Worm (Caenorhabditis elegans) whole organism, L3 larva: ENCODE results near the gene tyr-1.

Experiments
- R02D3.7 ChIP-seq: fragments of 150-350 bp; optimal IDR thresholded peaks from 2 replicates; lab custom pipeline; 2014; ENCODE audit warnings: missing biosample characterization, missing genetic modification characterization
- ZK546.5 ChIP-seq: sonication (generic microtip); optimal IDR thresholded peaks from 2 replicates; lab custom pipeline; 2017; ENCODE audit warnings: missing biosample characterization, missing genetic modification characterization
- ceh-28 ChIP-seq: fragments of 150-350 bp; optimal IDR thresholded peaks from 2 replicates; lab custom pipeline; 2014; ENCODE audit warnings: missing biosample characterization, missing genetic modification reagents, missing genetic modification characterization
- ceh-82 ChIP-seq: fragments of 150-350 bp; optimal IDR thresholded peaks from 2 replicates; lab custom pipeline; 2014; ENCODE audit warnings: missing biosample characterization, missing genetic modification characterization
- ceh-9 ChIP-seq: sonication (generic microtip); optimal IDR thresholded peaks from 2 replicates; lab custom pipeline; 2018; ENCODE audit warnings: missing biosample characterization, missing genetic modification characterization
- daf-12 ChIP-seq: fragments of 150-350 bp; optimal IDR thresholded peaks from 2 replicates; lab custom pipeline; 2014; ENCODE audit warnings: missing biosample characterization, missing genetic modification reagents, missing genetic modification characterization
- egl-5 ChIP-seq: fragments of 150-350 bp; optimal IDR thresholded peaks from 2 replicates; lab custom pipeline; 2017; ENCODE audit warnings: missing biosample characterization, missing genetic modification reagents, missing genetic modification characterization, inconsistent platforms
- elt-1 ChIP-seq: fragments of 150-350 bp; optimal IDR thresholded peaks from 2 replicates; lab custom pipeline; 2014; ENCODE audit warnings: missing biosample characterization, missing genetic modification characterization
- elt-2 ChIP-seq: sonication (generic microtip); optimal IDR thresholded peaks from 2 replicates; lab custom pipeline; 2016; ENCODE audit warnings: missing genetic modification reagents, mild to moderate bottlenecking, missing genetic modification characterization, missing compliant biosample characterization
- elt-3 ChIP-seq, 3 experiments: fragments of 150-350 bp in 1 of 3; sonication (generic microtip) in 2 of 3; optimal IDR thresholded peaks; 2 replicates in 2 of 3; 4 replicates in 1 of 3; lab custom pipeline; 2014 to 2017; ENCODE audit warnings: missing biosample characterization in 3 of 3, missing genetic modification characterization in 3 of 3
- eor-1 ChIP-seq, 2 experiments: fragments of 150-350 bp; optimal IDR thresholded peaks; 2 replicates each; lab custom pipeline; 2014 to 2018; ENCODE audit warnings: missing biosample characterization in 2 of 2, missing genetic modification characterization in 2 of 2
- fkh-2 ChIP-seq: fragments of 150-350 bp; optimal IDR thresholded peaks from 2 replicates; lab custom pipeline; 2014; ENCODE audit warnings: missing biosample characterization, missing genetic modification reagents, missing genetic modification characterization
- fos-1 ChIP-seq: fragments of 150-350 bp; optimal IDR thresholded peaks from 2 replicates; lab custom pipeline; 2014; ENCODE audit warnings: missing biosample characterization, missing genetic modification characterization
- jun-1 ChIP-seq: fragments of 150-350 bp; optimal IDR thresholded peaks from 2 replicates; lab custom pipeline; 2014; ENCODE audit warnings: missing biosample characterization, missing genetic modification reagents, missing genetic modification characterization
- lin-39 ChIP-seq: fragments of 150-350 bp; optimal IDR thresholded peaks from 2 replicates; lab custom pipeline; 2018; ENCODE audit warnings: missing biosample characterization, missing genetic modification reagents, missing genetic modification characterization
- mml-1 ChIP-seq: fragments of 150-350 bp; sonication (generic microtip); optimal IDR thresholded peaks from 3 replicates; lab custom pipeline; 2014; ENCODE audit warnings: missing biosample characterization, missing genetic modification characterization
- nfya-1 ChIP-seq: sonication (generic microtip); optimal IDR thresholded peaks from 2 replicates; lab custom pipeline; 2017; ENCODE audit warnings: missing genetic modification characterization, mild to moderate bottlenecking, missing compliant biosample characterization, antibody characterized with exemption, moderate library complexity; ENCODE audit not compliant: insufficient read depth
- nhr-11 ChIP-seq: fragments of 150-350 bp; optimal IDR thresholded peaks from 2 replicates; lab custom pipeline; 2014; ENCODE audit warnings: missing biosample characterization, missing genetic modification characterization
- nhr-12 ChIP-seq: fragments of 150-350 bp; optimal IDR thresholded peaks from 2 replicates; lab custom pipeline; 2014; ENCODE audit warnings: missing biosample characterization, missing genetic modification characterization
- nhr-23 ChIP-seq: fragments of 150-350 bp; optimal IDR thresholded peaks from 2 replicates; lab custom pipeline; 2014; ENCODE audit warnings: missing biosample characterization, missing genetic modification reagents, missing genetic modification characterization
- nhr-237 ChIP-seq: fragments of 150-350 bp; optimal IDR thresholded peaks from 2 replicates; lab custom pipeline; 2014; ENCODE audit warnings: missing biosample characterization, missing genetic modification characterization
- nhr-25 ChIP-seq: sonication (generic microtip); optimal IDR thresholded peaks from 2 replicates; lab custom pipeline; 2017; ENCODE audit warnings: missing biosample characterization, missing genetic modification characterization
- nhr-28 ChIP-seq: fragments of 150-350 bp; optimal IDR thresholded peaks from 2 replicates; lab custom pipeline; 2014; ENCODE audit warnings: missing biosample characterization, missing genetic modification characterization
- nhr-67 ChIP-seq: fragments of 150-350 bp; optimal IDR thresholded peaks from 2 replicates; lab custom pipeline; 2014; ENCODE audit warnings: missing biosample characterization, missing genetic modification characterization
- nhr-76 ChIP-seq: fragments of 150-350 bp; sonication (generic microtip); optimal IDR thresholded peaks from 5 replicates; lab custom pipeline; 2014; ENCODE audit warnings: missing biosample characterization, missing genetic modification characterization
- nhr-77 ChIP-seq: fragments of 150-350 bp; optimal IDR thresholded peaks from 2 replicates; lab custom pipeline; 2014; ENCODE audit warnings: missing biosample characterization, missing genetic modification characterization
- pha-4 ChIP-seq: fragments of 150-350 bp; optimal IDR thresholded peaks from 2 replicates; lab custom pipeline; 2014; ENCODE audit warnings: missing biosample characterization, missing genetic modification reagents, missing genetic modification characterization
- pqm-1 ChIP-seq: fragments of 150-350 bp; optimal IDR thresholded peaks from 2 replicates; lab custom pipeline; 2017; ENCODE audit warnings: missing biosample characterization, missing genetic modification characterization, inconsistent platforms
- skn-1 ChIP-seq: fragments of 150-350 bp; optimal IDR thresholded peaks from 2 replicates; lab custom pipeline; 2014; ENCODE audit warnings: missing biosample characterization, missing genetic modification characterization
- snpc-4 ChIP-seq: fragments of 150-350 bp; optimal IDR thresholded peaks from 2 replicates; lab custom pipeline; 2014; ENCODE audit warnings: missing biosample characterization, missing genetic modification characterization
- tbx-2 ChIP-seq: sonication (generic microtip); optimal IDR thresholded peaks from 2 replicates; lab custom pipeline; 2016; ENCODE audit warnings: mild to moderate bottlenecking, missing genetic modification characterization, missing compliant biosample characterization
- unc-39 ChIP-seq: sonication (generic microtip); optimal IDR thresholded peaks from 4 replicates; lab custom pipeline; 2017; ENCODE audit warnings: missing biosample characterization, missing genetic modification characterization
- unc-62 ChIP-seq: fragments of 150-350 bp; sonication (generic microtip); optimal IDR thresholded peaks from 4 replicates; lab custom pipeline; 2014; ENCODE audit warnings: missing biosample characterization, missing genetic modification reagents, missing genetic modification characterization
- ztf-11 ChIP-seq: fragments of 150-350 bp; optimal IDR thresholded peaks from 2 replicates; lab custom pipeline; 2014; ENCODE audit warnings: missing biosample characterization, missing genetic modification characterization
- ztf-4 ChIP-seq: fragments of 150-350 bp; optimal IDR thresholded peaks from 2 replicates; lab custom pipeline; 2014; ENCODE audit warnings: missing biosample characterization, missing genetic modification characterization

Gene tyr-1

ce11 chrIII:7835684-7836083 lies 37.9 kb upstream of the tyr-1 start:
- TF ChIP-seq egl-5 (tag; lab: Kevin White, UChicago) (no peak), lin-39 (tag; lab: Kevin White, UChicago) (no peak), jun-1 (tag; lab: Kevin White, UChicago) (no peak), elt-3 (tag; optimal IDR thresholded peaks at IDR 0.05; lab: Kevin White, UChicago) (no peak), unc-39 (no peak), tbx-2 (tag; lab: Kevin White, UChicago) (no peak), skn-1 (no peak), elt-1 (tag; lab: Kevin White, UChicago) (no peak), pha-4 (tag; lab: Kevin White, UChicago) (no peak), ztf-4 (no peak), nhr-25 (no peak), fkh-2 (tag; lab: Kevin White, UChicago) (no peak), mml-1 (no peak), ceh-28 (tag; lab: Kevin White, UChicago) (no peak), nhr-12 (tag; lab: Kevin White, UChicago) (no peak), eor-1 (tag; optimal IDR thresholded peaks at IDR 0.05; lab: Kevin White, UChicago) (no peak), unc-62 (no peak), R02D3.7 (tag; lab: Kevin White, UChicago) (no peak)

DNA sequence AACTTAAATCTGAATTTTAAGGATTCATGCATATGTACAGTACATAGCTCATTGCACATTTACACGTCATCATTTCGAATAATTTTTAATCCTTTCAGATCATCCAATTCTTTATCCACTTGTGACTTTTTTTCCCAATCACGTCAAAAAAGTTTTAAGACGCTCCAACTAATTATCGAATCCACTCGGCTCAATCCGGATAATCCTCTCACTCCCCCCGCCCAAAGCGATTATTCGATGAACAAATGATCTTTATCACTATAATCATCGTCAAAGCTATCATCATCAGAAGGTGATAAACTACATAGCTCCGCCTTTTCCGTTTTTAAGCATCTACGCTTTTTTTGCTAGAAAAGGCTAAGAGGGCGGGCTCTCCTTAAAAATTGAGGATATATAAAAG lies 36.0 kb upstream of the tyr-1 start:
- no peak for TF ChIP-seq elt-2 (tag; lab: Kevin White, UChicago)
- TF ChIP-seq pha-4 (tag; lab: Kevin White, UChicago): no peak
- TF ChIP-seq ZK546.5 (tag; lab: Kevin White, UChicago): no peak
- no peak for TF ChIP-seq ztf-11
- TF ChIP-seq nhr-77 (tag; lab: Kevin White, UChicago): no peak
- no peak for TF ChIP-seq nhr-76 (tag; lab: Kevin White, UChicago)
- TF ChIP-seq ceh-28 (tag; lab: Kevin White, UChicago): no peak
- no peak for TF ChIP-seq nhr-25
- TF ChIP-seq pqm-1: no peak
- TF ChIP-seq elt-3 (tag; optimal IDR thresholded peaks at IDR 0.05; lab: Kevin White, UChicago): no peak
- TF ChIP-seq tbx-2 (tag; lab: Kevin White, UChicago): no peak
- TF ChIP-seq mml-1: no peak
- TF ChIP-seq R02D3.7 (tag; lab: Kevin White, UChicago): no peak
- no peak for TF ChIP-seq ceh-9 (tag; lab: Kevin White, UChicago)
- no peak for TF ChIP-seq egl-5 (tag; lab: Kevin White, UChicago)
- TF ChIP-seq nhr-237: no peak
- TF ChIP-seq unc-62: no peak
- TF ChIP-seq ceh-82 (tag; lab: Kevin White, UChicago): no peak

DNA sequence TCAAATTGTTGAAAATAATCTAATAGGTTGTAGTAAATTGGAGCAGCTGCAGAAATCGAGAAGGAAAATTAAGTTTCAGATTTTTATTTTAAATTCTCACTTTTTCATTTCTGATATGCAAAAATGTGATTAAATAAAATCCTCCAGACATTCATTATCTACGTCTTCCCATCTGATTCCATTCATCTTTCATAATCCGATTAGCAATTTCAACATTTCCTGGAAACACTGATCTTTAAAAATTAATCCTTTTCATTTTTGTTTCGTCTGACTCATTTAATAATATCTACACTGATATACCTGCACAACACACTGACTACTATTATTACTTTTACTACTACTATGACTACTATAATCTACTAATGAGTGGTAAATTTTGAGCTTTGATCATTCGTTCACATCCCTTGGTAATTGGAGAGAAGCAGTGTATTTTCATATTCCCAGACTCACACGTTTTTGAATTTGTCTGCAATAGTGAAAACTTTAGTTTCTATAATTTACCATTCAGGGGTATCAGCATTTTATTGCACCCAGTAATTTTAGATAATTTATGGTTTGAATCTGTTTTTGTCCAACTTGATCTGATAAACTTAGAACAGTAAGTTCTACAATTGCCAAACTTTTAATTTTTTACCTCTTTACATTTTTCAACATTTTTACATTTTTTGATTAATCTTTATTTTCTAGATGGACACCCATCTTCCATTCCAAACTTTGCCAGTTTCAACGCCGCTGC lies 34.5 kb upstream of the tyr-1 start, which contains the start of gene ceh-23:
Gene ceh-23, plus strand, starts transcription at position 686 of the 736 bp plus-strand sequence.
- TF ChIP-seq egl-5 (tag; lab: Kevin White, UChicago): no peak
- TF ChIP-seq nhr-28 (tag; lab: Kevin White, UChicago): no peak
- TF ChIP-seq fos-1: no peak
- no peak for TF ChIP-seq nhr-76 (tag; lab: Kevin White, UChicago)
- no peak for TF ChIP-seq tbx-2 (tag; lab: Kevin White, UChicago)
- no peak for TF ChIP-seq jun-1 (tag; lab: Kevin White, UChicago)
- no peak for TF ChIP-seq nfya-1 (tag; lab: Kevin White, UChicago)
- no peak for TF ChIP-seq nhr-23 (tag; lab: Kevin White, UChicago)
- no peak for TF ChIP-seq snpc-4
- TF ChIP-seq nhr-77 (tag; lab: Kevin White, UChicago): no peak
- no peak for TF ChIP-seq nhr-67 (tag; lab: Kevin White, UChicago)
- TF ChIP-seq unc-62: no peak
- TF ChIP-seq nhr-25: no peak
- TF ChIP-seq elt-2 (tag; lab: Kevin White, UChicago): no peak
- TF ChIP-seq elt-3 (tag; optimal IDR thresholded peaks at IDR 0.05; lab: Kevin White, UChicago): no peak
- no peak for TF ChIP-seq fkh-2 (tag; lab: Kevin White, UChicago)
- no peak for TF ChIP-seq nhr-11 (tag; lab: Kevin White, UChicago)
- no peak for TF ChIP-seq R02D3.7 (tag; lab: Kevin White, UChicago)
- TF ChIP-seq lin-39 (tag; lab: Kevin White, UChicago): no peak

DNA sequence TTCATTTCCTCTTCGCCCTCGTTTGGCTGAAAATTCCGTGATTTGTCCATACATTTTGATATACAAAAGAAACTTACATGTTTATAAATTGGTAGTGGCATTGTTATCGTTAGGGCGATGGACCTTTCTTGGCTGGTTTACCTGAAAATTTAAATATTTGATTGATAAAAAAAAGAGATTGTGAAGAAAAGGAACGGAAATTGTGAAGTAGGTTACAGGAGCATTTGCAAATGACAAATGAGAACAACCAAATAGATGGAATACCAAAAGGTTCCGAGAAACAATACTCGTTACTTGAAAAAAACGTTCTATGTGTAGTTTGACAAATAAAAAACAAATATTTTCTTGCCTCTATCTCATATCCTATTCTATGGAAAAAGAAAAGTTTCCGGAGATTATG lies 30.0 kb upstream of the tyr-1 start, which contains the start of gene ZK652.8:
Gene ZK652.8, minus strand, starts transcription at position 101 of the 400 bp plus-strand sequence.
- no peak for TF ChIP-seq elt-2 (tag; lab: Kevin White, UChicago)
- no peak for TF ChIP-seq nhr-67 (tag; lab: Kevin White, UChicago)
- TF ChIP-seq elt-3 (tag; optimal IDR thresholded peaks at IDR 0.05; lab: Kevin White, UChicago): no peak
- TF ChIP-seq fkh-2 (tag; lab: Kevin White, UChicago): no peak
- TF ChIP-seq daf-12: no peak
- no peak for TF ChIP-seq nhr-28 (tag; lab: Kevin White, UChicago)
- TF ChIP-seq ztf-11: no peak
- no peak for TF ChIP-seq pha-4 (tag; lab: Kevin White, UChicago)
- TF ChIP-seq fos-1: no peak
- TF ChIP-seq elt-1 (tag; lab: Kevin White, UChicago): no peak
- TF ChIP-seq pqm-1: no peak
- TF ChIP-seq skn-1: no peak
